Worm (Caenorhabditis elegans) whole organism, young adult: ENCODE data around the gene ZK105.6.

ENCODE experiments used
- F33H1.4 ChIP-seq: fragments of 200-800 bp; sonication (Bioruptor generic); IDR thresholded peaks from 2 replicates; pipeline ENCODE4 v1.3.6; 2022; ENCODE audit warnings: missing genetic modification reagents, missing genetic modification characterization, missing compliant biosample characterization
- F49E8.2 ChIP-seq: sonication (generic microtip); optimal IDR thresholded peaks from 3 replicates; lab custom pipeline; 2017; ENCODE audit warnings: missing genetic modification characterization, mild to moderate bottlenecking, missing compliant biosample characterization, antibody characterized with exemption, moderate library complexity; ENCODE audit not compliant: insufficient read depth
- F57A8.1 ChIP-seq: fragments of 200-800 bp; sonication (Bioruptor generic); optimal IDR thresholded peaks from 2 replicates; lab custom pipeline; 2018; ENCODE audit warnings: mild to moderate bottlenecking, missing genetic modification characterization, moderate library complexity, missing compliant biosample characterization
- ama-1 ChIP-seq, 3 experiments: fragments of 150-350 bp in 1 of 3; sonication (generic microtip) in 2 of 3; optimal IDR thresholded peaks; 2 replicates each; lab custom pipeline; 2014 to 2018; ENCODE audit warnings: missing biosample characterization in 2 of 3, missing genetic modification characterization in 2 of 3, missing genetic modification reagents in 2 of 3
- aptf-3 ChIP-seq: fragments of 200-800 bp; sonication (Bioruptor generic); IDR thresholded peaks from 2 replicates; pipeline ENCODE4 v1.3.6; 2022; ENCODE audit warnings: missing genetic modification characterization, missing compliant biosample characterization
- dpl-1 ChIP-seq: fragments of 150-350 bp; optimal IDR thresholded peaks from 2 replicates; lab custom pipeline; 2014; ENCODE audit warnings: missing biosample characterization, missing genetic modification reagents, missing genetic modification characterization
- efl-1 ChIP-seq: fragments of 150-350 bp; optimal IDR thresholded peaks from 2 replicates; lab custom pipeline; 2014; ENCODE audit warnings: missing biosample characterization, missing genetic modification reagents, missing genetic modification characterization
- madf-6 ChIP-seq: fragments of 200-800 bp; sonication (Bioruptor generic); IDR thresholded peaks from 2 replicates; pipeline ENCODE4 v1.3.6; 2022; ENCODE audit warnings: missing genetic modification reagents, missing genetic modification characterization, missing compliant biosample characterization
- sdz-38 ChIP-seq: sonication (generic microtip); optimal IDR thresholded peaks from 2 replicates; lab custom pipeline; 2016; ENCODE audit warnings: missing genotype, missing genetic modification characterization, missing compliant biosample characterization
- snpc-4 ChIP-seq, 5 experiments: fragments of 150-350 bp in 1 of 5; sonication (generic microtip) in 4 of 5; optimal IDR thresholded peaks; 2 replicates each; lab custom pipeline; 2014 to 2018; ENCODE audit warnings: missing genetic modification characterization in 5 of 5, missing biosample characterization in 3 of 5, antibody characterized with exemption in 2 of 5, mild to moderate bottlenecking in 2 of 5, missing compliant biosample characterization in 2 of 5, missing genotype in 2 of 5, moderate library complexity in 2 of 5, missing genetic modification reagents in 1 of 5
- somi-1 ChIP-seq: fragments of 200-800 bp; sonication (Bioruptor generic); optimal IDR thresholded peaks from 2 replicates; lab custom pipeline; 2018; ENCODE audit warnings: mild to moderate bottlenecking, missing genetic modification characterization, missing compliant biosample characterization
- unc-130 ChIP-seq: sonication (generic microtip); optimal IDR thresholded peaks from 2 replicates; lab custom pipeline; 2016; ENCODE audit warnings: missing genetic modification reagents, missing genetic modification characterization, missing compliant biosample characterization
- unc-62 ChIP-seq: fragments of 150-350 bp; optimal IDR thresholded peaks from 2 replicates; lab custom pipeline; 2014; ENCODE audit warnings: missing biosample characterization, missing genetic modification reagents, missing genetic modification characterization
- ztf-28 ChIP-seq: fragments of 200-800 bp; sonication (Bioruptor generic); IDR thresholded peaks from 2 replicates; pipeline ENCODE4 v1.3.6; 2022; ENCODE audit warnings: missing genetic modification reagents, missing genetic modification characterization, missing compliant biosample characterization

ce11 chrV:7737710-7738109 lies 13.8 kb upstream of the ZK105.6 start, which contains the start of gene srr-9:
- TF ChIP-seq unc-62 (GFP tag; lab: Kevin White, UChicago) = no peak
- TF ChIP-seq snpc-4 (GFP tag; optimal IDR thresholded peaks at IDR 0.05; lab: Kevin White, UChicago) = no peak
- no peak for TF ChIP-seq snpc-4 (tag; optimal IDR thresholded peaks at IDR 0.05; lab: Kevin White, UChicago)
- no peak for TF ChIP-seq unc-130
- TF ChIP-seq ztf-28 = no peak
- no peak for TF ChIP-seq F57A8.1 (GFP tag; lab: Kevin White, UChicago)
- TF ChIP-seq madf-6 (GFP tag; lab: Robert Waterston, UW) = no peak
- TF ChIP-seq sdz-38 (tag; lab: Kevin White, UChicago) = no peak
- no peak for TF ChIP-seq ama-1 (optimal IDR thresholded peaks at IDR 0.05; lab: Kevin White, UChicago)
- no peak for TF ChIP-seq ama-1 (GFP tag; optimal IDR thresholded peaks at IDR 0.05; lab: Kevin White, UChicago)
- no peak for TF ChIP-seq F49E8.2
- TF ChIP-seq somi-1 (GFP tag; lab: Kevin White, UChicago) = no peak
- TF ChIP-seq F33H1.4 (GFP tag; lab: Robert Waterston, UW) = no peak
- no peak for TF ChIP-seq aptf-3 (GFP tag; lab: Robert Waterston, UW)
- no peak for TF ChIP-seq dpl-1 (GFP tag; lab: Kevin White, UChicago)
- no peak for TF ChIP-seq efl-1 (GFP tag; lab: Kevin White, UChicago)
